Fruit fly (Drosophila melanogaster) whole organism, adult: Measurements from ENCODE around the gene CG17197.

Experiments
- CG11617 ChIP-seq: fragments of 200-800 bp; sonication (Bioruptor generic); optimal IDR thresholded peaks from 2 replicates; lab custom pipeline; 2017; ENCODE audit warnings: mild to moderate bottlenecking, missing biosample characterization, missing genetic modification reagents, missing genetic modification characterization
- CG12768 ChIP-seq: fragments of 200-800 bp; sonication (Bioruptor generic); optimal IDR thresholded peaks from 2 replicates; lab custom pipeline; 2017; ENCODE audit warnings: missing biosample characterization, missing genetic modification characterization, mild to moderate bottlenecking, moderate library complexity, missing genetic modification reagents
- CG33017 ChIP-seq: fragments of 200-800 bp; sonication (Bioruptor generic); optimal IDR thresholded peaks from 2 replicates; lab custom pipeline; 2018; ENCODE audit warnings: missing biosample characterization, mild to moderate bottlenecking, missing genetic modification characterization, moderate library complexity
- CG5204 ChIP-seq: fragments of 200-800 bp; sonication (Bioruptor generic); optimal IDR thresholded peaks from 2 replicates; lab custom pipeline; 2016; ENCODE audit warnings: missing biosample characterization, missing genetic modification characterization
- Clk ChIP-seq: fragments of 200-800 bp; sonication (Bioruptor generic); optimal IDR thresholded peaks from 2 replicates; lab custom pipeline; 2017; ENCODE audit warnings: missing biosample characterization, missing genetic modification characterization
- bab1 ChIP-seq: fragments of 200-800 bp; sonication (Bioruptor generic); optimal IDR thresholded peaks from 3 replicates; lab custom pipeline; 2019; ENCODE audit warnings: missing biosample characterization, mild to moderate bottlenecking, missing genetic modification characterization, moderate library complexity
- cnc ChIP-seq, 2 experiments: fragments of >200 bp; optimal IDR thresholded peaks; 2 replicates each; lab custom pipeline; 2017
- kay ChIP-seq: fragments of 200-800 bp; sonication (Bioruptor generic); peaks from one replicate; lab custom pipeline; 2016; ENCODE audit warnings: missing biosample characterization, missing genetic modification characterization, borderline replicate concordance
- ovo ChIP-seq: fragments of 200-800 bp; sonication (Bioruptor generic); optimal IDR thresholded peaks from 2 replicates; lab custom pipeline; 2016; ENCODE audit warnings: missing biosample characterization, missing genetic modification characterization
- tj ChIP-seq: fragments of 200-800 bp; sonication (Bioruptor generic); optimal IDR thresholded peaks from 3 replicates; lab custom pipeline; 2017; ENCODE audit warnings: missing biosample characterization, mild to moderate bottlenecking, missing genetic modification characterization, moderate library complexity

- TF ChIP-seq CG12768 (GFP tag; lab: Kevin White, UChicago) = peak; percentile 23
- no peak for TF ChIP-seq CG5204
- TF ChIP-seq bab1 (GFP tag; lab: Kevin White, UChicago) = no peak
- no peak for TF ChIP-seq Clk
- TF ChIP-seq CG33017 (tag; lab: Kevin White, UChicago) = no peak
- no peak for TF ChIP-seq kay (GFP tag; lab: Kevin White, UChicago)
- TF ChIP-seq CG11617 (GFP tag; lab: Kevin White, UChicago) = no peak
- no peak for TF ChIP-seq ovo
- no peak for TF ChIP-seq cnc (optimal IDR thresholded peaks at IDR 0.05; lab: Kevin White, UChicago)
- TF ChIP-seq tj = no peak
Observed at dm6 chr3R:25763005-25763404, 12.2 kb downstream of the CG17197 start, which contains the start of gene LpR1.
